Fruit fly (Drosophila melanogaster): ENCODE data around the gene Cpr35B.

The Cpr35B gene

dm6 chr2L:14461066-14461465 lies 36.1 kb upstream of the Cpr35B start (continued):
- TF ChIP-seq unc-4 (GFP tag; IDR thresholded peaks at IDR 0.05; ENCODE audit: partially characterized antibody) (no peak), CG43689 (GFP tag; IDR thresholded peaks at IDR 0.05) (0 out of 2 replicates have a peak, but pooled peaks have one; percentile 8), ci (GFP tag; IDR thresholded peaks at IDR 0.05) (peak; percentile 85), zen2 (GFP tag; IDR thresholded peaks at IDR 0.05; ENCODE audit: partially characterized antibody) (no peak), gro (GFP tag; optimal IDR thresholded peaks at IDR 0.05) (peak; percentile 8), CG15073 (GFP tag; optimal IDR thresholded peaks at IDR 0.05) (no peak), CG10979 (tag; optimal IDR thresholded peaks at IDR 0.05) (peak; percentile 90), so (GFP tag; IDR thresholded peaks at IDR 0.05) (peak; percentile 68; the same call in 1 of the 3 replicates), CG34376 (GFP tag; optimal IDR thresholded peaks at IDR 0.05) (no peak), stc (GFP tag; IDR thresholded peaks at IDR 0.05) (peak; percentile 74), grn (GFP tag; optimal IDR thresholded peaks at IDR 0.05) (peak; percentile 66), repo (GFP tag; optimal IDR thresholded peaks at IDR 0.05) (peak; percentile 61), jing (GFP tag; optimal IDR thresholded peaks at IDR 0.05) (peak; percentile 57), CG10274 (GFP tag; optimal IDR thresholded peaks at IDR 0.05) (peak; percentile 40), dpn (GFP tag; optimal IDR thresholded peaks at IDR 0.05) (peak; percentile 80 to 83), chm (GFP tag; IDR thresholded peaks at IDR 0.05) (peak; percentile 74), CG9876 (GFP tag; optimal IDR thresholded peaks at IDR 0.05) (peak; percentile 44), Neu2 (GFP tag; optimal IDR thresholded peaks at IDR 0.05; ENCODE audit: borderline replicate concordance) (peak; percentile 72), Eip74EF (GFP tag; optimal IDR thresholded peaks at IDR 0.05) (peak in 1 of 2 experiments; percentile 69), nmo (GFP tag; optimal IDR thresholded peaks at IDR 0.05) (peak; percentile 83), CG30431 (GFP tag; optimal IDR thresholded peaks at IDR 0.05) (peak; percentile 67), p53 (GFP tag; optimal IDR thresholded peaks at IDR 0.05) (peak; percentile 50), kah (GFP tag; optimal IDR thresholded peaks at IDR 0.05) (peak; percentile 25), ERR (GFP tag; optimal IDR thresholded peaks at IDR 0.05) (peak; percentile 26), Ptx1 (GFP tag; IDR thresholded peaks at IDR 0.05) (peak; percentile 82), tx (GFP tag; optimal IDR thresholded peaks at IDR 0.05) (peak; percentile 74), pan (optimal IDR thresholded peaks at IDR 0.05) (no peak), pan (GFP tag; optimal IDR thresholded peaks at IDR 0.05 in 1 of 2, IDR thresholded peaks at IDR 0.05 in 1 of 2) (peak in 1 of 2 experiments; percentile 87), CG7963 (GFP tag; IDR thresholded peaks at IDR 0.05; ENCODE audit: partially characterized antibody) (no peak), CG12299 (tag; optimal IDR thresholded peaks at IDR 0.05) (peak; percentile 53), CG34422 (GFP tag; IDR thresholded peaks at IDR 0.05) (peak; percentile 78), maf-S (GFP tag; optimal IDR thresholded peaks at IDR 0.05) (peak; percentile 61), CG9609 (GFP tag; optimal IDR thresholded peaks at IDR 0.05) (peak; percentile 70), CG12071 (GFP tag; optimal IDR thresholded peaks at IDR 0.05) (peak; percentile 24), CG3838 (GFP tag; optimal IDR thresholded peaks at IDR 0.05) (peak; percentile 68), sima (GFP tag; optimal IDR thresholded peaks at IDR 0.05) (no peak), CG10321 (GFP tag; IDR thresholded peaks at IDR 0.05) (peak; percentile 45; the same call in 1 of the 2 replicates), CG10462 (GFP tag; optimal IDR thresholded peaks at IDR 0.05) (peak; percentile 79), NfI (GFP tag; optimal IDR thresholded peaks at IDR 0.05) (peak; percentile 51), CG11695 (GFP tag; IDR thresholded peaks at IDR 0.05) (peak; percentile 74; the same call in 2 of the 3 replicates), ara (GFP tag; IDR thresholded peaks at IDR 0.05) (peak; percentile 93), dysf (GFP tag; IDR thresholded peaks at IDR 0.05) (peak; percentile 79), CG16815 (GFP tag; optimal IDR thresholded peaks at IDR 0.05) (peak; percentile 77), mam (GFP tag; optimal IDR thresholded peaks at IDR 0.05) (peak; percentile 76), Hr78 (GFP tag; optimal IDR thresholded peaks at IDR 0.05) (no peak), CG17802 (tag; optimal IDR thresholded peaks at IDR 0.05) (no peak), tin (GFP tag; optimal IDR thresholded peaks at IDR 0.05) (peak; percentile 80), CG10209 (GFP tag; optimal IDR thresholded peaks at IDR 0.05) (peak; percentile 88), Dbx (GFP tag; IDR thresholded peaks at IDR 0.05) (peak; percentile 66; the same call in 1 of the 3 replicates), bowl (GFP tag; IDR thresholded peaks at IDR 0.05) (no peak), toy (GFP tag; IDR thresholded peaks at IDR 0.05) (no peak)

All from whole organism, embryonic.